Worm (Caenorhabditis elegans) whole organism, L2 larva: ENCODE data around the gene T01B7.9.

Source experiments
- R02D3.7 ChIP-seq: fragments of 150-350 bp; optimal IDR thresholded peaks from 2 replicates; lab custom pipeline; 2014; ENCODE audit warnings: missing biosample characterization, missing genetic modification characterization
- ZK546.5 ChIP-seq: sonication (generic microtip); optimal IDR thresholded peaks from 2 replicates; lab custom pipeline; 2017; ENCODE audit warnings: missing biosample characterization, missing genetic modification characterization
- ama-1 ChIP-seq: fragments of 150-350 bp; optimal IDR thresholded peaks from 2 replicates; lab custom pipeline; 2018; ENCODE audit warnings: inconsistent platforms
- egl-27 ChIP-seq: sonication (generic microtip); optimal IDR thresholded peaks from 3 replicates; lab custom pipeline; 2017; ENCODE audit warnings: missing biosample characterization, missing genetic modification reagents, missing genetic modification characterization
- elt-3 ChIP-seq: sonication (generic microtip); optimal IDR thresholded peaks from 2 replicates; lab custom pipeline; 2017; ENCODE audit warnings: missing biosample characterization, missing genetic modification characterization
- fos-1 ChIP-seq: fragments of 150-350 bp; optimal IDR thresholded peaks from 2 replicates; lab custom pipeline; 2014; ENCODE audit warnings: missing biosample characterization, missing genetic modification characterization
- lin-13 ChIP-seq: fragments of 150-350 bp; optimal IDR thresholded peaks from 2 replicates; lab custom pipeline; 2014; ENCODE audit warnings: missing biosample characterization, missing genetic modification reagents, missing genetic modification characterization
- nhr-11 ChIP-seq: fragments of 150-350 bp; optimal IDR thresholded peaks from 2 replicates; lab custom pipeline; 2014; ENCODE audit warnings: missing biosample characterization, missing genetic modification characterization
- nhr-6 ChIP-seq: fragments of 150-350 bp; optimal IDR thresholded peaks from 2 replicates; lab custom pipeline; 2014; ENCODE audit warnings: missing biosample characterization, missing genetic modification characterization
- nhr-77 ChIP-seq: fragments of 150-350 bp; optimal IDR thresholded peaks from 2 replicates; lab custom pipeline; 2014; ENCODE audit warnings: missing biosample characterization, missing genetic modification characterization
- skn-1 ChIP-seq: sonication (generic microtip); optimal IDR thresholded peaks from 2 replicates; lab custom pipeline; 2017; ENCODE audit warnings: missing biosample characterization, missing genetic modification characterization
- unc-55 ChIP-seq: fragments of 150-350 bp; sonication (generic microtip); optimal IDR thresholded peaks from 3 replicates; lab custom pipeline; 2014; ENCODE audit warnings: missing biosample characterization, missing genetic modification reagents, missing genetic modification characterization
- ztf-11 ChIP-seq: sonication (generic microtip); optimal IDR thresholded peaks from 2 replicates; lab custom pipeline; 2017; ENCODE audit warnings: missing biosample characterization, missing genetic modification characterization

DNA sequence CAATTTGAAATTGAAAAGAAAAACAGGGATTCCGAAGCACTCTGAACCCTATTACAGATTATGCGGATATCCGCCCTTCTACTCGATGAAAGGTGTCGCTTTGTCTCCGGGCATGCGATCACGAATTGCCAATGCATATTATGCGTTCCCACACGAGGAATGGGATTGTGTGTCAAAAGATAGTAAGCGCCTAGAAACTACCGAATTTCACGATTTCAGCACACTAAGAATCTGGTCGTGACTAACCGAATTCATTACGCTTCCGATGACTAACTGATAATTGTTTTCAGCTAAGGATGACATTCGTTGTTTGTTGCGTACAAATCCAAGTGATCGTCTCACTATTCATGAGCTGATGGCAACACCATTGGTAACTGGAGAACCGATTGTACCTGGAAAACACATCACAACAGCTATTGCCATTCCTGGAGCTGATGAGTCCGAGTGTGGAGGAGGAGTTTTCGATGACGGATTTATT lies 19.7 kb upstream of the T01B7.9 start:
- TF ChIP-seq skn-1 (tag; lab: Kevin White, UChicago), result no peak
- TF ChIP-seq ama-1 (lab: Kevin White, UChicago), result peak; percentile 52
- TF ChIP-seq ztf-11, result no peak
- no peak for TF ChIP-seq fos-1
- no peak for TF ChIP-seq ZK546.5 (tag; lab: Kevin White, UChicago)
- TF ChIP-seq lin-13 (GFP tag; lab: Kevin White, UChicago), result no peak
- TF ChIP-seq nhr-6, result no peak
- no peak for TF ChIP-seq unc-55 (GFP tag; lab: Kevin White, UChicago)
- TF ChIP-seq egl-27 (tag; lab: Kevin White, UChicago), result no peak
- no peak for TF ChIP-seq elt-3 (tag; lab: Kevin White, UChicago)
- TF ChIP-seq nhr-11 (tag; lab: Kevin White, UChicago), result no peak
- TF ChIP-seq nhr-77, result no peak
- no peak for TF ChIP-seq R02D3.7 (tag; lab: Kevin White, UChicago)
